Worm (Caenorhabditis elegans): ENCODE data around the gene tag-18.

Gene tag-18

DNA sequence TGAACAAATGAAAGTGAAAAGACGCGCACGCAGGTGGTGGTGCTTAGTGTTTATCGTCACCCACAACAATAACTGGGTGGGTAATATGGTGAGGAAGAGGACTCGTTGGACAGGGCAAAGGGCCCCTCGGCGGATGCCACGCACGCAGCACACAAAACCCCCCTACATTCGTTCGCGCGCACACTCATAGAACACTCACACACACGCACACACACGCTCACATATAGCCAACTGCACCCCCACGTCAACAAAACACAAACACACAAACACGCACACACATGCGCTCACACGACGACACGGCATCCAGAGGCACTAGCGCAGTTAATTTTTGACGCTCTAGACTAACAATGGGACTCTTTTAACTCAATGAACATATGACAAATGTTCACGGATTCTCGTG lies 39.7 kb downstream of the tag-18 start (continued):
- 0 out of 2 replicates have a peak, but pooled peaks have one; percentile 26 for TF ChIP-seq madf-6 (GFP tag; IDR thresholded peaks at IDR 0.05)
- no peak for TF ChIP-seq attf-6 (GFP tag; IDR thresholded peaks at IDR 0.05)
- TF ChIP-seq ztf-25 (GFP tag; IDR thresholded peaks at IDR 0.05), result no peak
- no peak for TF ChIP-seq sptf-2 (GFP tag; optimal IDR thresholded peaks at IDR 0.05)
- peak; percentile 52 for TF ChIP-seq nfyb-1 (GFP tag; IDR thresholded peaks at IDR 0.05)
- TF ChIP-seq mes-4 (tag; optimal IDR thresholded peaks at IDR 0.05), result no peak
- peak; percentile 30; the same call in 1 of the 2 replicates for TF ChIP-seq mcd-1 (GFP tag; IDR thresholded peaks at IDR 0.05)
- no peak for TF ChIP-seq bed-1 (GFP tag; IDR thresholded peaks at IDR 0.05)
- no peak for TF ChIP-seq ztf-6 (GFP tag; IDR thresholded peaks at IDR 0.05)
- TF ChIP-seq aptf-3 (GFP tag; IDR thresholded peaks at IDR 0.05), result no peak
- TF ChIP-seq attf-3 (GFP tag; conservative IDR thresholded peaks at IDR 0.05), result no peak
- TF ChIP-seq fkh-3 (tag; optimal IDR thresholded peaks at IDR 0.05), result no peak
- TF ChIP-seq tbx-9 (tag; optimal IDR thresholded peaks at IDR 0.05; ENCODE audit: borderline replicate concordance), result no peak
- TF ChIP-seq Y53F4B.3 (GFP tag; IDR thresholded peaks at IDR 0.05), result no peak
- TF ChIP-seq rcor-1 (GFP tag; IDR thresholded peaks at IDR 0.05), result no peak

DNA sequence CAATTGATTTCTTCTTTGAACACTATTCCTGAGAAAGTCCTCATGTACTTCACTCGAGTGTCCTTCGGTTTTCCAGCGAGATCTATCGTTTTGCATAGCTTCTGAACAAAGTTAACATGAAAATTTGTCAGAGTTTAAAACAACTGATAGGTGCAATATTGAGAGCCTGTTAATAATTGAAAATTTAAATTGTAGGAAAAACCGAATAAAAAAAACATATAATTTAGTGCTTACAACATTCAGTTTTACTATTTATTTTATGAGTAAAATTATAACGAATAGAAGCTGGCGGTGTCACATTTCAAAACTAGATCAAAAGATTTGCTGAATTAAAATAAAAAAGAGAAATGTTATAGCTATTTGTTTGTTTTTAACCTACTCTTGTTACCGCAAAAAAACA lies 40.7 kb downstream of the tag-18 start, which contains the start of gene C02F12.8:
Gene C02F12.8, minus strand, starts transcription at position 101 of the 400 bp plus-strand sequence.
- TF ChIP-seq somi-1 (GFP tag; optimal IDR thresholded peaks at IDR 0.05), result no peak

DNA sequence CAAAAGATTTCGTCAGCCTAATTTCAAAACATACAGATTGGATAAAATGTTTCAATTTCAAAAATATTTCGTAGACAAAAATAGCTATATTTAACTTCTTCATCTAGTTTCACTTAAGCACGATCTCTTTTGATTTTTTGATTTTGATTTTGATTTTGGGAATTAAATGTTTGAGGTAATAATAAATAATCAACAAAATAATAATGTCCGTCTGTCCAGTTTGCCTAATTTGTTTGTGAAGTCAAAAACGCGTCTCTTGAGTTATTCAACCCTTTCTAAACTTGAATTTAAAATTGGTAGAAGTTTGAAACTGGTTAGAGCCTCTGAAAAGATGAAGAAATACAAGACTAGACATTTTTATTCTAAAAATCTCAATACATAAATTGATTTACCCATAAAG lies 44.0 kb downstream of the tag-18 start:
- TF ChIP-seq bed-1 (GFP tag; IDR thresholded peaks at IDR 0.05) (no peak), ceh-79 (tag; optimal IDR thresholded peaks at IDR 0.05) (no peak), K11D2.4 (GFP tag; IDR thresholded peaks at IDR 0.05) (no peak), ceh-27 (GFP tag; optimal IDR thresholded peaks at IDR 0.05) (no peak), snpc-3.4 (tag; optimal IDR thresholded peaks at IDR 0.05) (no peak), B0035.1 (tag; optimal IDR thresholded peaks at IDR 0.05) (no peak), egl-18 (GFP tag; IDR thresholded peaks at IDR 0.05) (no peak), snpc-4 (GFP tag; optimal IDR thresholded peaks at IDR 0.05) (no peak), snpc-4 (tag; optimal IDR thresholded peaks at IDR 0.05) (no peak), unc-62 (GFP tag; optimal IDR thresholded peaks at IDR 0.05) (no peak), rpc-1 (optimal IDR thresholded peaks at IDR 0.05) (no peak), rpc-1 (tag; optimal IDR thresholded peaks at IDR 0.05) (no peak), Y79H2A.3 (GFP tag; conservative IDR thresholded peaks at IDR 0.05) (no peak), aptf-2 (GFP tag; conservative IDR thresholded peaks at IDR 0.05) (no peak), let-526 (GFP tag; IDR thresholded peaks at IDR 0.05) (no peak), bed-2 (GFP tag; IDR thresholded peaks at IDR 0.05) (no peak), ztf-18 (tag; optimal IDR thresholded peaks at IDR 0.05) (no peak), madf-10 (tag; optimal IDR thresholded peaks at IDR 0.05) (no peak), nfya-2 (GFP tag; IDR thresholded peaks at IDR 0.05) (no peak), attf-6 (GFP tag; IDR thresholded peaks at IDR 0.05) (no peak), lir-1 (GFP tag; conservative IDR thresholded peaks at IDR 0.05) (no peak)

DNA sequence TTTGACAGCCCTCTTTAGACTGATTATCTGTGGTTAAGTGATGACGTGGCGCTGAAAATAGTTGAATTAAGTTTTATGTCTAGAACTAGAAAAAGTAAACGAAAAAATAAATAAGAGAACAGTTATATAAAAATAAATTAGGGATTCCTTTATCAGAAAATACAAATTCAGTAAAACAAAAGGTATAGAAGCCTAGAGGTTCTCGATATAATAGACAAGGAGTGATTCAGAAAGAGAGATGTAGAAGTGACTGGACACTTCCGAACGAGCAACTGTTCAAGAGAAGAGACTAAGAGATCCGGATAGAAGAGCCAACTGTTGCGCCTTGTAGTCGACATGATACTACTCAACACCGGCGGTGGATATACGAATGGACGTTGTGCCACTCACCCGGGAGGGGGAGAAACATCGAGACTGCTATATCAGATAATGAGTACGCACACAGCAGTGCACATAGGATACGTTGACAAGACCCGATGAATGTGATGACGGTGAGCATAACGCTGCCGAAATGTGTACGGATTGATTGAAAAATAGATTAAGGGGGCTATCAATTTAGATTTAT lies 44.6 kb downstream of the tag-18 start, which contains the start of gene tag-278:
Gene tag-278, minus strand, starts transcription at position 51 of the 565 bp plus-strand sequence.
- TF ChIP-seq tbx-9 (tag; optimal IDR thresholded peaks at IDR 0.05; ENCODE audit: borderline replicate concordance) (no peak), ekl-4 (GFP tag; IDR thresholded peaks at IDR 0.05) (no peak), him-1 (tag; optimal IDR thresholded peaks at IDR 0.05) (no peak), ceh-91 (GFP tag; IDR thresholded peaks at IDR 0.05) (no peak), nfya-2 (GFP tag; IDR thresholded peaks at IDR 0.05) (no peak), cebp-1 (GFP tag; IDR thresholded peaks at IDR 0.05) (no peak), cebp-1 (tag; optimal IDR thresholded peaks at IDR 0.05) (no peak), nhr-90 (tag; optimal IDR thresholded peaks at IDR 0.05) (no peak), mxl-1 (tag; optimal IDR thresholded peaks at IDR 0.05) (no peak), tbp1 (GFP tag; optimal IDR thresholded peaks at IDR 0.05) (no peak), F49E8.2 (tag; optimal IDR thresholded peaks at IDR 0.05; ENCODE audit: insufficient read depth) (no peak), ztf-25 (GFP tag; IDR thresholded peaks at IDR 0.05) (no peak), ama-1 (optimal IDR thresholded peaks at IDR 0.05) (no peak), ama-1 (GFP tag; optimal IDR thresholded peaks at IDR 0.05) (no peak), mes-4 (tag; optimal IDR thresholded peaks at IDR 0.05) (no peak), rec-8 (tag; optimal IDR thresholded peaks at IDR 0.05) (no peak)

Measured in whole organism, young adult.